Fruit fly (Drosophila melanogaster) whole organism, prepupa: ENCODE measurements around the gene Axn.

ENCODE experiments used
- CG11762 ChIP-seq: fragments of 200-800 bp; sonication (Bioruptor generic); optimal IDR thresholded peaks from 3 replicates; lab custom pipeline; 2016; ENCODE audit warnings: missing biosample characterization, missing genetic modification characterization; ENCODE audit not compliant: insufficient read depth
- CG1621 ChIP-seq: fragments of 200-800 bp; sonication (Bioruptor generic); optimal IDR thresholded peaks from 3 replicates; lab custom pipeline; 2018; ENCODE audit warnings: missing biosample characterization, mild to moderate bottlenecking, missing genetic modification characterization
- CG16779 ChIP-seq: fragments of 200-800 bp; sonication (Bioruptor generic); optimal IDR thresholded peaks from 3 replicates; lab custom pipeline; 2017; ENCODE audit warnings: missing biosample characterization, mild to moderate bottlenecking, missing genetic modification characterization
- CG31627 ChIP-seq: fragments of 200-800 bp; sonication (Bioruptor generic); optimal IDR thresholded peaks from 3 replicates; lab custom pipeline; 2016; ENCODE audit warnings: missing biosample characterization, missing genetic modification characterization
- CG3919 ChIP-seq: fragments of 200-800 bp; sonication (Bioruptor generic); optimal IDR thresholded peaks from 3 replicates; lab custom pipeline; 2016; ENCODE audit warnings: missing biosample characterization, missing genetic modification characterization
- Eip75B ChIP-seq: fragments of 200-800 bp; sonication (Bioruptor generic); optimal IDR thresholded peaks from 3 replicates; lab custom pipeline; 2016; ENCODE audit warnings: missing biosample characterization, missing genetic modification characterization
- Ets21C ChIP-seq: fragments of 200-800 bp; sonication (Bioruptor generic); optimal IDR thresholded peaks from 3 replicates; lab custom pipeline; 2016; ENCODE audit warnings: missing biosample characterization, missing genetic modification characterization
- Gug ChIP-seq: fragments of 200-800 bp; sonication (Bioruptor generic); IDR thresholded peaks from 2 replicates; pipeline ENCODE4 v1.3.6; 2022; ENCODE audit warnings: missing biosample characterization, missing genetic modification characterization
- Lpt ChIP-seq: fragments of 200-800 bp; sonication (Bioruptor generic); optimal IDR thresholded peaks from 3 replicates; lab custom pipeline; 2016; ENCODE audit warnings: missing biosample characterization, missing genetic modification characterization
- cyc ChIP-seq: fragments of 200-800 bp; sonication (Bioruptor generic); optimal IDR thresholded peaks from 3 replicates; lab custom pipeline; 2016; ENCODE audit warnings: missing biosample characterization, missing genetic modification characterization
- dac ChIP-seq: fragments of 200-800 bp; sonication (Bioruptor generic); optimal IDR thresholded peaks from 2 replicates; lab custom pipeline; 2017; ENCODE audit warnings: missing biosample characterization, mild to moderate bottlenecking, missing genetic modification characterization
- dsx ChIP-seq: fragments of 200-800 bp; optimal IDR thresholded peaks from 3 replicates; lab custom pipeline; 2019; ENCODE audit warnings: missing biosample characterization, mild to moderate bottlenecking, missing genetic modification characterization, moderate library complexity; ENCODE audit not compliant: poor library complexity, severe bottlenecking
- esn ChIP-seq: fragments of 200-800 bp; sonication (Bioruptor generic); optimal IDR thresholded peaks from 2 replicates; lab custom pipeline; 2016; ENCODE audit warnings: missing biosample characterization, mild to moderate bottlenecking, missing genetic modification characterization, moderate library complexity
- ss ChIP-seq, 2 experiments: fragments of 200-800 bp; sonication (Bioruptor generic); optimal IDR thresholded peaks; 2 replicates in 1 of 2; 3 replicates in 1 of 2; lab custom pipeline; 2017 to 2018; ENCODE audit warnings: mild to moderate bottlenecking in 2 of 2, missing biosample characterization in 2 of 2, missing genetic modification characterization in 2 of 2, moderate library complexity in 1 of 2

- TF ChIP-seq cyc: peak; percentile 65
- peak; percentile 68 for TF ChIP-seq CG31627 (GFP tag; lab: Kevin White, UChicago)
- TF ChIP-seq ss (GFP tag; optimal IDR thresholded peaks at IDR 0.05; lab: Kevin White, UChicago): peak; percentile 24 to 52
- no peak for TF ChIP-seq CG16779 (tag; lab: Kevin White, UChicago)
- TF ChIP-seq CG11762: peak; percentile 36
- TF ChIP-seq Eip75B (GFP tag; lab: Kevin White, UChicago): peak; percentile 74
- peak; percentile 41 for TF ChIP-seq Lpt (GFP tag; lab: Kevin White, UChicago)
- peak; percentile 65 for TF ChIP-seq CG1621
- peak; percentile 44 for TF ChIP-seq Ets21C
- TF ChIP-seq dac (GFP tag; lab: Kevin White, UChicago): peak; percentile 56
- TF ChIP-seq esn: peak; percentile 69
- TF ChIP-seq dsx (GFP tag; lab: Kevin White, UChicago): peak; percentile 3
- TF ChIP-seq Gug (GFP tag; lab: Robert Waterston, UW): peak; percentile 70
- TF ChIP-seq CG3919 (GFP tag; lab: Kevin White, UChicago): peak; percentile 68
These were observed 53.4 kb downstream of the Axn start for dm6 chr3R:30076088-30076487.
